Fruit fly (Drosophila melanogaster) whole organism: ENCODE data around the gene Usp10.

Experiments
- CG8478 ChIP-seq: fragments of >200 bp; optimal IDR thresholded peaks from 2 replicates; lab custom pipeline; 2018; ENCODE audit warnings: inconsistent platforms
- Dll ChIP-seq: fragments of >200 bp; optimal IDR thresholded peaks from 2 replicates; lab custom pipeline; 2017
- pan ChIP-seq: fragments of >200 bp; optimal IDR thresholded peaks from 2 replicates; lab custom pipeline; 2017
- psq ChIP-seq: fragments of >200 bp; optimal IDR thresholded peaks from 2 replicates; lab custom pipeline; 2017

DNA sequence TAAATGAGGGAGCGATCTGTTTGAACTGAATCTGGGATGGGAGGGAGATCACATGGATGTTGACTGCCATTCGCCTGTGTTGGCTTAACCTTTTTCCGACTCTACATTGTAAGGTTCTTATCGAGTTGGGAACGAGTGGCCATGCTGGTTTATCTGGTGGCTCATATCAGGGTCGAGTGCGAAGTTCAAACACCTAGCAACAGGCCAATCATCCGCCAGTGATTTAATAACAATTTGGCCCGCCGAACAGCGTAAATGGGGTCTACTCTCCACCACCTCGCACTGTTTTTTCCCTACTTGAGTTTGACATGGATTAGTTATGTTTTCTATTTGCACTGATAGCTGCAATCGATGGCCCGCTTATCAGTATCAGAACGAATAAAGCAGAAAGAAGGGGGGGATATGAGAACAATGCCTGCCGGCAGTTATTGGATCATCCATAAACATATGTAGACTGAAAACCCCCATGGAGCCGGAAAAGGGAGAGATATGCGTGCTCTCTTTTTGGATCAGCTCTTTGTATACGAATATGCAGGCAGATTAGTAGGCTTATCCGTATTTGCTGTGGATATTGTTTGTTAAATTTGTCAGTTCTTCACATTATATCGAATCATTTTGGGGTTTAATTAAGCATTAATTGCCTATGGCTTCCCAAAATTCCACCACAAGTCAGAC is 15.9 kb downstream of the Usp10 start:
- TF ChIP-seq psq (lab: Kevin White, UChicago), result no peak
- no peak for TF ChIP-seq CG8478 (lab: Kevin White, UChicago)
- no peak for TF ChIP-seq Dll
- TF ChIP-seq pan, result no peak
